Fruit fly (Drosophila melanogaster) whole organism, embryonic: Measurements from ENCODE around the gene Cyp310a1.

Experiments used
- CG10979 ChIP-seq: fragments of 200-800 bp; sonication (Bioruptor generic); optimal IDR thresholded peaks from 2 replicates; lab custom pipeline; 2018; ENCODE audit warnings: missing biosample characterization, mild to moderate bottlenecking, missing genetic modification characterization, moderate library complexity
- CG4707 ChIP-seq: fragments of 200-800 bp; sonication (Bioruptor generic); optimal IDR thresholded peaks from 2 replicates; lab custom pipeline; 2018; ENCODE audit warnings: missing biosample characterization, mild to moderate bottlenecking, missing genetic modification characterization, moderate library complexity
- Fer1 ChIP-seq: fragments of 200-800 bp; sonication (Bioruptor generic); optimal IDR thresholded peaks from 2 replicates; lab custom pipeline; 2017; ENCODE audit warnings: missing biosample characterization, mild to moderate bottlenecking, missing genetic modification characterization
- danr ChIP-seq: fragments of 200-800 bp; sonication (Bioruptor generic); IDR thresholded peaks from 2 replicates; pipeline ENCODE4 v1.3.6; 2022; ENCODE audit warnings: missing biosample characterization, missing genetic modification characterization
- phol ChIP-seq: fragments of 200-800 bp; sonication (Bioruptor generic); optimal IDR thresholded peaks from 3 replicates; lab custom pipeline; 2018; ENCODE audit warnings: missing biosample characterization, mild to moderate bottlenecking, missing genetic modification characterization, moderate library complexity
- shn ChIP-seq: fragments of 200-800 bp; sonication (Bioruptor generic); optimal IDR thresholded peaks from 3 replicates; lab custom pipeline; 2016; ENCODE audit warnings: missing biosample characterization, missing genetic modification characterization
- tup ChIP-seq: fragments of 200-800 bp; sonication (Bioruptor generic); optimal IDR thresholded peaks from 2 replicates; lab custom pipeline; 2016; ENCODE audit warnings: missing biosample characterization, mild to moderate bottlenecking, missing genetic modification characterization, moderate library complexity

DNA sequence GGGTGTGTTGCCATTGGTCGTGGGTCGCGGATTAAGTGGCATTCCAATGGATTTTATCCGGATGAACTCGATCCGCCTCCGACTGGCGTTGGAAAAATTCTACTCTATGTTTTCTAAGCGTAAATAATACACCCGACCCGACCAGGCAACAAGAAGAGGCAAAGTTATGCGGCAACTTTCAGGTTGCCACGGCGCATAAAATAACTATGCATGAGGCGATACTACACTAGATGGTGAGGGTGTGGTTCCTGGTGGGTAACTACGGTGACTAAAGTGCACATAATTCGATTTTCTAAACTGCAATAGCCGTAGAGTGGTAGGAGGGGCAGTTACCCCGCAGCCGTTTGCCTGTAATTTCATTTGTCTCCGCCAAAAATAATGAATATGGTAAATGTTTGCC is 18.3 kb upstream of the Cyp310a1 start, which contains the start of gene CG43338:
- TF ChIP-seq tup (GFP tag; lab: Kevin White, UChicago) (no peak), danr (GFP tag; lab: Robert Waterston, UW) (no peak), shn (GFP tag; lab: Kevin White, UChicago) (no peak), CG4707 (GFP tag; lab: Kevin White, UChicago) (no peak), phol (tag; lab: Kevin White, UChicago) (no peak), CG10979 (tag; lab: Kevin White, UChicago) (no peak), Fer1 (no peak)
